Worm (Caenorhabditis elegans) whole organism, L4 larva: ENCODE results near the gene F37H8.5.

Experiments
- D1046.2 ChIP-seq: fragments of 200-800 bp; sonication (Bioruptor generic); IDR thresholded peaks from 2 replicates; pipeline ENCODE4 v1.3.6; 2022; ENCODE audit warnings: missing genetic modification characterization, missing compliant biosample characterization
- F10B5.3 ChIP-seq: sonication (generic microtip); optimal IDR thresholded peaks from 2 replicates; lab custom pipeline; 2016; ENCODE audit warnings: mild to moderate bottlenecking, missing genetic modification characterization, missing compliant biosample characterization
- F49E8.2 ChIP-seq: sonication (generic microtip); optimal IDR thresholded peaks from 2 replicates; lab custom pipeline; 2016; ENCODE audit warnings: missing compliant biosample characterization, mild to moderate bottlenecking, missing genetic modification characterization, borderline replicate concordance
- R02D3.7 ChIP-seq: fragments of 150-350 bp; sonication (generic microtip); optimal IDR thresholded peaks from 3 replicates; lab custom pipeline; 2014; ENCODE audit warnings: missing biosample characterization, missing genetic modification characterization
- T20F7.1 ChIP-seq: fragments of 200-800 bp; sonication (Bioruptor generic); optimal IDR thresholded peaks from 2 replicates; lab custom pipeline; 2018; ENCODE audit warnings: mild to moderate bottlenecking, missing genetic modification characterization, missing compliant biosample characterization
- T26A8.4 ChIP-seq: fragments of 200-800 bp; sonication (Bioruptor generic); IDR thresholded peaks from 2 replicates; pipeline ENCODE4 v1.3.6; 2022; ENCODE audit warnings: missing genetic modification characterization, missing compliant biosample characterization
- aha-1 ChIP-seq: fragments of 150-350 bp; peaks from one replicate; lab custom pipeline; 2014; ENCODE audit warnings: missing biosample characterization, missing genetic modification characterization
- ama-1 ChIP-seq: fragments of 150-350 bp; optimal IDR thresholded peaks from 2 replicates; lab custom pipeline; 2014; ENCODE audit warnings: inconsistent platforms, mixed read lengths
- arid-1 ChIP-seq: fragments of 200-800 bp; sonication (Bioruptor generic); conservative IDR thresholded peaks from 2 replicates; pipeline ENCODE4 v1.3.6; 2022; ENCODE audit warnings: missing genetic modification reagents, missing genetic modification characterization, missing compliant biosample characterization
- ceh-20 ChIP-seq: fragments of 200-800 bp; sonication (Bioruptor generic); IDR thresholded peaks from 2 replicates; pipeline ENCODE4 v1.3.6; 2022; ENCODE audit warnings: missing genetic modification reagents, missing genetic modification characterization, missing compliant biosample characterization
- ceh-28 ChIP-seq: fragments of 150-350 bp; optimal IDR thresholded peaks from 2 replicates; lab custom pipeline; 2014; ENCODE audit warnings: missing biosample characterization, missing genetic modification reagents, missing genetic modification characterization
- ceh-32 ChIP-seq: sonication (generic microtip); optimal IDR thresholded peaks from 2 replicates; lab custom pipeline; 2016; ENCODE audit warnings: mild to moderate bottlenecking, missing genetic modification characterization, missing compliant biosample characterization; ENCODE audit not compliant: poor library complexity
- ctbp-1 ChIP-seq: fragments of 200-800 bp; sonication (Bioruptor generic); IDR thresholded peaks from 2 replicates; pipeline ENCODE4 v1.3.6; 2022; ENCODE audit warnings: missing genetic modification reagents, missing genetic modification characterization, missing compliant biosample characterization
- daf-12 ChIP-seq: fragments of 150-350 bp; optimal IDR thresholded peaks from 2 replicates; lab custom pipeline; 2014; ENCODE audit warnings: missing biosample characterization, missing genetic modification reagents, missing genetic modification characterization
- dmd-8 ChIP-seq: fragments of 200-800 bp; sonication (Bioruptor generic); IDR thresholded peaks from 2 replicates; pipeline ENCODE4 v1.3.6; 2022; ENCODE audit warnings: missing genetic modification characterization, missing compliant biosample characterization
- dpl-1 ChIP-seq: fragments of 150-350 bp; optimal IDR thresholded peaks from 2 replicates; lab custom pipeline; 2014; ENCODE audit warnings: missing biosample characterization, missing genetic modification reagents, missing genetic modification characterization
- dve-1 ChIP-seq: sonication (generic microtip); optimal IDR thresholded peaks from 2 replicates; lab custom pipeline; 2017; ENCODE audit warnings: antibody characterized with exemption, mild to moderate bottlenecking, missing genetic modification characterization, missing compliant biosample characterization; ENCODE audit not compliant: insufficient read depth
- egl-43 ChIP-seq: fragments of 200-800 bp; sonication (Bioruptor generic); IDR thresholded peaks from 2 replicates; pipeline ENCODE4 v1.3.6; 2022; ENCODE audit warnings: missing genetic modification reagents, missing genetic modification characterization, missing compliant biosample characterization
- fkh-10 ChIP-seq: fragments of 150-350 bp; optimal IDR thresholded peaks from 2 replicates; lab custom pipeline; 2014; ENCODE audit warnings: missing biosample characterization, missing genetic modification reagents, missing genetic modification characterization
- hmg-1.1 ChIP-seq: fragments of 200-800 bp; sonication (Bioruptor generic); IDR thresholded peaks from 2 replicates; pipeline ENCODE4 v1.3.6; 2022; ENCODE audit warnings: missing genetic modification reagents, missing genetic modification characterization, missing compliant biosample characterization
- lin-1 ChIP-seq: fragments of 200-800 bp; sonication (Bioruptor generic); IDR thresholded peaks from 2 replicates; pipeline ENCODE4 v1.3.6; 2022; ENCODE audit warnings: missing genetic modification reagents, missing genetic modification characterization, missing compliant biosample characterization
- lin-13 ChIP-seq: fragments of 150-350 bp; optimal IDR thresholded peaks from 2 replicates; lab custom pipeline; 2014; ENCODE audit warnings: missing biosample characterization, missing genetic modification reagents, missing genetic modification characterization
- lin-38 ChIP-seq: fragments of 200-800 bp; sonication (Bioruptor generic); IDR thresholded peaks from 2 replicates; pipeline ENCODE4 v1.3.6; 2022; ENCODE audit warnings: missing genetic modification reagents, missing genetic modification characterization, missing compliant biosample characterization
- lsy-2 ChIP-seq, 2 experiments: fragments of 150-350 bp in 1 of 2; sonication (generic microtip) in 1 of 2; optimal IDR thresholded peaks; 2 replicates each; lab custom pipeline; 2014 to 2017; ENCODE audit warnings: missing biosample characterization in 2 of 2, missing genetic modification characterization in 2 of 2
- madf-5 ChIP-seq, 2 experiments: fragments of 200-800 bp; sonication (Bioruptor generic); IDR thresholded peaks; 2 replicates each; pipeline ENCODE4 v1.3.6; 2022; ENCODE audit warnings: missing compliant biosample characterization in 2 of 2, missing genetic modification characterization in 2 of 2
- mep-1 ChIP-seq: fragments of 150-350 bp; sonication (generic microtip); optimal IDR thresholded peaks from 3 replicates; lab custom pipeline; 2014; ENCODE audit warnings: missing biosample characterization, missing genetic modification characterization
- mes-2 ChIP-seq: sonication (generic microtip); optimal IDR thresholded peaks from 2 replicates; lab custom pipeline; 2016; ENCODE audit warnings: missing genotype, mild to moderate bottlenecking, missing genetic modification characterization, missing compliant biosample characterization; ENCODE audit not compliant: poor library complexity, severe bottlenecking
- nhr-25 ChIP-seq: sonication (generic microtip); optimal IDR thresholded peaks from 2 replicates; lab custom pipeline; 2017; ENCODE audit warnings: missing genetic modification characterization, mild to moderate bottlenecking, missing compliant biosample characterization, antibody characterized with exemption, moderate library complexity, borderline replicate concordance; ENCODE audit not compliant: insufficient read depth
- nhr-28 ChIP-seq: fragments of 150-350 bp; optimal IDR thresholded peaks from 2 replicates; lab custom pipeline; 2014; ENCODE audit warnings: missing biosample characterization, missing genetic modification characterization
- nhr-48 ChIP-seq: sonication (generic microtip); optimal IDR thresholded peaks from 2 replicates; lab custom pipeline; 2016; ENCODE audit warnings: mild to moderate bottlenecking, missing genetic modification characterization, missing compliant biosample characterization
- pha-4 ChIP-seq, 2 experiments: fragments of 150-350 bp in 1 of 2; fragments of 200-800 bp in 1 of 2; sonication (Bioruptor generic) in 1 of 2; IDR thresholded peaks in 1 of 2; optimal IDR thresholded peaks in 1 of 2; 2 replicates each; pipeline versions ENCODE4 v1.3.6 to Lab custom; 2014 to 2022; ENCODE audit warnings: missing genetic modification characterization in 2 of 2, missing genetic modification reagents in 2 of 2, missing biosample characterization in 1 of 2, missing compliant biosample characterization in 1 of 2
- pqm-1 ChIP-seq: sonication (generic microtip); optimal IDR thresholded peaks from 2 replicates; lab custom pipeline; 2017; ENCODE audit warnings: missing biosample characterization, missing genetic modification characterization
- rbr-2 ChIP-seq: sonication (generic microtip); optimal IDR thresholded peaks from 2 replicates; lab custom pipeline; 2016; ENCODE audit warnings: missing genotype, missing genetic modification characterization, missing compliant biosample characterization
- sdz-12 ChIP-seq: fragments of 200-800 bp; sonication (Bioruptor generic); optimal IDR thresholded peaks from 2 replicates; lab custom pipeline; 2018; ENCODE audit warnings: mild to moderate bottlenecking, missing genetic modification characterization, missing compliant biosample characterization
- set-16 ChIP-seq: fragments of 200-800 bp; sonication (Bioruptor generic); IDR thresholded peaks from 2 replicates; pipeline ENCODE4 v1.3.6; 2022; ENCODE audit warnings: missing genetic modification reagents, missing genetic modification characterization, missing compliant biosample characterization
- tag-97 ChIP-seq: fragments of 200-800 bp; sonication (Bioruptor generic); IDR thresholded peaks from 2 replicates; pipeline ENCODE4 v1.3.6; 2022; ENCODE audit warnings: missing genetic modification characterization, missing compliant biosample characterization
- tra-1 ChIP-seq: fragments of 200-800 bp; sonication (Bioruptor generic); IDR thresholded peaks from 2 replicates; pipeline ENCODE4 v1.3.6; 2022; ENCODE audit warnings: missing genetic modification reagents, missing genetic modification characterization, missing compliant biosample characterization
- unc-130 ChIP-seq: sonication (generic microtip); optimal IDR thresholded peaks from 2 replicates; lab custom pipeline; 2016; ENCODE audit warnings: missing genetic modification reagents, missing genetic modification characterization, missing compliant biosample characterization
- unc-39 ChIP-seq: sonication (generic microtip); optimal IDR thresholded peaks from 2 replicates; lab custom pipeline; 2017; ENCODE audit warnings: missing biosample characterization, missing genetic modification characterization
- vab-7 ChIP-seq: fragments of 200-800 bp; sonication (Bioruptor generic); IDR thresholded peaks from 2 replicates; pipeline ENCODE4 v1.3.6; 2022; ENCODE audit warnings: missing genetic modification reagents, missing genetic modification characterization, missing compliant biosample characterization
- zfp-2 ChIP-seq: sonication (generic microtip); optimal IDR thresholded peaks from 2 replicates; lab custom pipeline; 2016; ENCODE audit warnings: mild to moderate bottlenecking, missing genetic modification characterization, missing compliant biosample characterization
- ztf-11 ChIP-seq: fragments of 150-350 bp; optimal IDR thresholded peaks from 2 replicates; lab custom pipeline; 2014; ENCODE audit warnings: missing biosample characterization, missing genetic modification characterization
- ztf-7 ChIP-seq: fragments of 150-350 bp; optimal IDR thresholded peaks from 2 replicates; lab custom pipeline; 2014; ENCODE audit warnings: missing biosample characterization, missing genetic modification characterization

The F37H8.5 gene

DNA sequence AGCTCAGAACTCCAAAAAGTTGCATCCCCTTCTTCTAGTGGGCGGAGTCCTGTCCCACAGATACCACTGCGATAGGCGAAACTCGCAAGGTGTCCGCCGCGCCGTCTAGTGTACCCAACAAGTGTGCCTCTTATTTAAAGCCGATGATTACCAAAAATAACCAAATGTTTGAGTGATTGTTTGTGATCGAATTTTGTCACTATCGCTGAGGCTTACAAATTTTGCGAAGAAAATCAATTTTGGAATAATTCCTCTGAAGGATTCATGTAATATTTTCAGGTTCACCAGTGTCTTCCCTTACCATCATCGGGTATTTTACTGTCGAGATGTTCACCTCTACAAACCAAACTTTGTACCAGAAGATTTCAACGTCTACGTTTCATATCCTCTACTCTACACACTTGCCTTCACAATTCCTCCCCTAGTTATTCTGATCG lies 36.1 kb downstream of the F37H8.5 start (continued):
- TF ChIP-seq pha-4 (GFP tag; IDR thresholded peaks at IDR 0.05; lab: Robert Waterston, UW) (peak; percentile 77), pha-4 (tag; optimal IDR thresholded peaks at IDR 0.05; lab: Kevin White, UChicago) (no peak), madf-5 (GFP tag; IDR thresholded peaks at IDR 0.05; lab: Robert Waterston, UW) (no peak), unc-39 (tag; lab: Kevin White, UChicago) (no peak), ceh-32 (tag; lab: Kevin White, UChicago) (no peak), ztf-7 (tag; lab: Kevin White, UChicago) (peak; percentile 31), tra-1 (GFP tag; lab: Robert Waterston, UW) (peak; percentile 61; the same call in 1 of the 2 replicates), nhr-25 (tag; lab: Kevin White, UChicago) (no peak), daf-12 (tag; lab: Kevin White, UChicago) (no peak), rbr-2 (tag; lab: Kevin White, UChicago) (peak; percentile 60), dpl-1 (GFP tag; lab: Kevin White, UChicago) (peak; percentile 55), lin-1 (GFP tag; lab: Robert Waterston, UW) (no peak), vab-7 (GFP tag; lab: Robert Waterston, UW) (0 out of 2 replicates have a peak, but pooled peaks have one; percentile 5), lsy-2 (tag; optimal IDR thresholded peaks at IDR 0.05; lab: Kevin White, UChicago) (peak in 1 of 2 experiments; percentile 72), ztf-11 (tag; lab: Kevin White, UChicago) (no peak), D1046.2 (GFP tag; lab: Robert Waterston, UW) (no peak), tag-97 (GFP tag; lab: Robert Waterston, UW) (no peak), hmg-1.1 (GFP tag; lab: Robert Waterston, UW) (peak; percentile 83), sdz-12 (GFP tag; lab: Kevin White, UChicago) (no peak), pqm-1 (tag; lab: Kevin White, UChicago) (peak; percentile 41), F10B5.3 (peak; percentile 76), fkh-10 (GFP tag; lab: Kevin White, UChicago) (no peak), egl-43 (GFP tag; lab: Robert Waterston, UW) (no peak), ceh-28 (no peak), unc-130 (GFP tag; lab: Kevin White, UChicago) (peak; percentile 27)

DNA sequence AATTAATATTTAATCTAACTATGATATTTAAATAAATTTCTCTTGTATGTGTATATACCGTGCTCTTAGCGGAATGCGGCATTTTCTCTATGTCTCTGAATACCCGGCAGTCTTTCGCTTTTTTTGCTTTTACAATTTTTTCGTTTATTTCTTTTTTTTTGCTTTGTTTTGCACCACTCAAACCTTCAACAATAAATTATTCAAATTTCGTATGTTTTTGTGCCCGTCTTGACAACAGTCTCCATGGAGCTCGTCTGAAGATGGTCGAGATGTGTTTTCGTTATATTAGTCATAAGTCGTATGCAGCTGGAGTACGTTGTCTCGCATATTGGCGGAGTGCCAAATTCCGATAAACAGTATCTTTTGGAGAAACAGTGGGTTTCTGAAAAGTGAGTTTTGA lies 38.4 kb downstream of the F37H8.5 start, which contains the start of gene T06D8.2:
Gene T06D8.2 (plus strand): TSS at position 301 of the 400 bp plus-strand sequence.
- TF ChIP-seq aha-1: no peak
- no peak for TF ChIP-seq set-16 (GFP tag; lab: Robert Waterston, UW)
- no peak for TF ChIP-seq arid-1 (GFP tag; lab: Robert Waterston, UW)
- no peak for TF ChIP-seq tag-97 (GFP tag; lab: Robert Waterston, UW)
- TF ChIP-seq, all 104 proteins: peak for 0

DNA sequence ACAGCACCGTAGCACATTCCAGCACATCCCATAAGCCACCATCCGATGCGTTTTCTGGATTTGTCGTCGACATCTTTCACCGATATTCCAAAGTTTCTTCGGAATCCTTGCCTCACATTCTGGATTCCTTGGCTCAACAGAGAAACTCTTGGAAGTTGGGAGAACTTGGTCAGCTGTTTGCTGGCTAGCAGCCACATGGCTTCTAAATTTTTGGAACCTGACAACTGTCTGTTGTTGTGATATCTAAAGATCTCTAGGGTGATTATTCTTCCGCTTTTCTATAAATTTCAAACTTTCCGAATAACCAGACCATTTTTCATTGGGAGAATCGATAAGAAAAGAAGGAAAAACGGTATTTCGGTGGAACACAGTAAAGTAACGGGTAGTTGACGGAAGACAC lies 46.7 kb downstream of the F37H8.5 start, which contains the start of gene cox-15:
Gene cox-15 (minus strand): TSS at position 202 of the 400 bp plus-strand sequence.
- TF ChIP-seq ctbp-1 (GFP tag; lab: Robert Waterston, UW) (no peak), T26A8.4 (GFP tag; lab: Robert Waterston, UW) (peak; percentile 34), dmd-8 (peak; percentile 38; the same call in 1 of the 2 replicates), ama-1 (peak; percentile 64), lin-38 (GFP tag; lab: Robert Waterston, UW) (0 out of 2 replicates have a peak, but pooled peaks have one; percentile 32), R02D3.7 (tag; lab: Kevin White, UChicago) (no peak)

DNA sequence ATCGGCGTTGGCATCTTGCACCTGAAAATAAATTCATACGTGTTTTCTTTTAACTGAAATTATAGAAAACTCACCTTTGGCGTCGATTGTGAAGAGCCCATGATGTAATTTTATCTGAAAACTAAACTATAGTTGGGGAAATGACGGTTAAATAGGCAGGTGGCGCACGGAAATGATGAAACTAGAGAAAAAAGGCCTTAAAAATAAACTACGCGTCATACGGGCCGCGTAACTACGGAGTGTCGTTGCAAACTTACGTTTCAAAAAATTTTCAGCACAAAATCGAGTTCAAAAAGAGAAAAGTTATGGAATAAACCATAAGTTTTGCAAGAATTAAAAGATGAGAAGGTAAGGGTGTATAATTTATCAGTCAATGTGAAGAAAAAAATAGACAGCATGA lies 48.3 kb downstream of the F37H8.5 start, which contains the start of gene cchl-1:
Gene cchl-1 (minus strand): TSS at position 114 of the 400 bp plus-strand sequence.
- TF ChIP-seq lsy-2 (tag; optimal IDR thresholded peaks at IDR 0.05; lab: Kevin White, UChicago) (peak in 1 of 2 experiments; percentile 35), nhr-48 (tag; lab: Kevin White, UChicago) (no peak), lin-13 (GFP tag; lab: Kevin White, UChicago) (peak; percentile 2), mes-2 (tag; lab: Kevin White, UChicago) (peak; percentile 43), T20F7.1 (GFP tag; lab: Kevin White, UChicago) (peak; percentile 92), zfp-2 (tag; lab: Kevin White, UChicago) (no peak), F49E8.2 (tag; lab: Kevin White, UChicago) (peak; percentile 2), lin-38 (GFP tag; lab: Robert Waterston, UW) (peak; percentile 53), dve-1 (peak; percentile 12), ceh-20 (GFP tag; lab: Robert Waterston, UW) (no peak), nhr-28 (tag; lab: Kevin White, UChicago) (peak; percentile 18), mep-1 (peak; percentile 48)
